Worm (Caenorhabditis elegans): ENCODE data around the gene R05H10.7.
A peak's percentile ranks its signal among the peaks of the same experiment; 100 is the strongest.

Gene R05H10.7

ce11 chrII:14811472-14811871 is 43.9 kb upstream of the R05H10.7 start:
- TF ChIP-seq lin-13 (GFP tag; optimal IDR thresholded peaks at IDR 0.05) (no peak), fkh-4 (tag; optimal IDR thresholded peaks at IDR 0.05; ENCODE audit: borderline replicate concordance) (no peak), Y116A8C.19 (tag; optimal IDR thresholded peaks at IDR 0.05; ENCODE audit: borderline replicate concordance) (no peak), fos-1 (tag; optimal IDR thresholded peaks at IDR 0.05) (no peak), lin-14 (GFP tag; optimal IDR thresholded peaks at IDR 0.05) (peak; percentile 44), aha-1 (tag; optimal IDR thresholded peaks at IDR 0.05) (no peak), mdl-1 (tag; optimal IDR thresholded peaks at IDR 0.05) (no peak), irx-1 (tag; optimal IDR thresholded peaks at IDR 0.05) (no peak), pqm-1 (tag; optimal IDR thresholded peaks at IDR 0.05) (no peak), isw-1 (GFP tag; IDR thresholded peaks at IDR 0.05) (no peak), nhr-237 (tag; optimal IDR thresholded peaks at IDR 0.05) (no peak), F16B12.6 (tag; optimal IDR thresholded peaks at IDR 0.05) (no peak), nhr-12 (tag; optimal IDR thresholded peaks at IDR 0.05) (no peak), lin-35 (GFP tag; optimal IDR thresholded peaks at IDR 0.05) (peak in 1 of 2 experiments; percentile 27), nhr-76 (tag; optimal IDR thresholded peaks at IDR 0.05) (no peak), nhr-28 (tag; optimal IDR thresholded peaks at IDR 0.05) (no peak), tlp-1 (tag; optimal IDR thresholded peaks at IDR 0.05) (no peak), hlh-4 (tag; optimal IDR thresholded peaks at IDR 0.05) (no peak), jun-1 (tag; optimal IDR thresholded peaks at IDR 0.05) (peak; percentile 23), elt-2 (tag; optimal IDR thresholded peaks at IDR 0.05) (peak; percentile 7), sup-37 (GFP tag; optimal IDR thresholded peaks at IDR 0.05) (no peak), sox-4 (tag; optimal IDR thresholded peaks at IDR 0.05) (no peak), ets-5 (GFP tag; IDR thresholded peaks at IDR 0.05) (no peak), lin-39 (tag; optimal IDR thresholded peaks at IDR 0.05) (no peak)

ce11 chrII:14812231-14812630 is 43.1 kb upstream of the R05H10.7 start, which contains the start of gene osta-3:
Gene osta-3 (plus strand): TSS chrII:14812531.
- TF ChIP-seq lin-14 (GFP tag; optimal IDR thresholded peaks at IDR 0.05), result peak; percentile 11
- TF ChIP-seq hpl-2 (GFP tag; optimal IDR thresholded peaks at IDR 0.05), result no peak
- no peak for TF ChIP-seq efl-1 (optimal IDR thresholded peaks at IDR 0.05)
- peak in 1 of 2 experiments; percentile 21 for TF ChIP-seq efl-1 (GFP tag; optimal IDR thresholded peaks at IDR 0.05 in 1 of 2)
- TF ChIP-seq nhr-77 (tag; optimal IDR thresholded peaks at IDR 0.05), result peak; percentile 3

DNA sequence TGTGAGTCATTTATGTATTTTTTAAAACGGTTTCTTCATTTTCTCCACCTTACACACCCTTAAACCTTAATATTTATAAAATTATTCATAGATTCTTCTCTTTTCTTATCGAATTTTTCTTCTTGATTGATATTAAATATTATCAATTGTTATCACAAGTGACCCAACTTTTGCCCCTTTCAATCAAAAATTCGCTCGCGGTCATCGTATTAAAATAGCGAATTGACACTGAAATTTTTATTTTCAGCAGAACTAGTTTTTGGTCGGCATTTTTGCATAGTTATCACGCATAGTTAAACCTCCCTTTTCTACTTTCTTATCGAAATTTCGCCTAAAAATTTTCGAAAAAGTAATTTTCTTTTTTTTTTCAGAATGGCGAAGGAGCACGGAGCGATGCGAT is 42.7 kb upstream of the R05H10.7 start:
- TF ChIP-seq nhr-84 (tag; optimal IDR thresholded peaks at IDR 0.05) (no peak), nhr-237 (tag; optimal IDR thresholded peaks at IDR 0.05) (no peak), lin-13 (GFP tag; optimal IDR thresholded peaks at IDR 0.05) (no peak), unc-130 (tag; optimal IDR thresholded peaks at IDR 0.05) (no peak), nhr-19 (GFP tag; conservative IDR thresholded peaks at IDR 0.05) (no peak), sup-37 (GFP tag; optimal IDR thresholded peaks at IDR 0.05) (no peak), lir-3 (tag; optimal IDR thresholded peaks at IDR 0.05; ENCODE audit: poor library complexity) (no peak), nhr-11 (tag; optimal IDR thresholded peaks at IDR 0.05) (no peak), hlh-4 (tag; optimal IDR thresholded peaks at IDR 0.05) (no peak), nhr-20 (tag; optimal IDR thresholded peaks at IDR 0.05) (peak; percentile 19), mdl-1 (tag; optimal IDR thresholded peaks at IDR 0.05) (no peak), mef-2 (tag; optimal IDR thresholded peaks at IDR 0.05) (no peak), ceh-82 (tag; optimal IDR thresholded peaks at IDR 0.05) (no peak), lin-15B (tag; optimal IDR thresholded peaks at IDR 0.05) (no peak), aha-1 (tag; optimal IDR thresholded peaks at IDR 0.05) (no peak), pag-3 (tag; optimal IDR thresholded peaks at IDR 0.05; ENCODE audit: borderline replicate concordance, insufficient read depth) (no peak), fos-1 (tag; optimal IDR thresholded peaks at IDR 0.05) (no peak), nhr-85 (tag) (no peak), nhr-77 (tag; optimal IDR thresholded peaks at IDR 0.05) (no peak), snu-23 (GFP tag; optimal IDR thresholded peaks at IDR 0.05) (no peak), isw-1 (GFP tag; IDR thresholded peaks at IDR 0.05) (no peak), vab-15 (tag; optimal IDR thresholded peaks at IDR 0.05) (no peak), nhr-47 (tag; optimal IDR thresholded peaks at IDR 0.05) (no peak), efl-3 (GFP tag; optimal IDR thresholded peaks at IDR 0.05) (no peak), ceh-88 (GFP tag; IDR thresholded peaks at IDR 0.05) (no peak), nhr-71 (tag; optimal IDR thresholded peaks at IDR 0.05) (no peak), pax-3 (tag; optimal IDR thresholded peaks at IDR 0.05) (no peak), lin-35 (GFP tag; optimal IDR thresholded peaks at IDR 0.05) (peak in 1 of 2 experiments; percentile 3), zag-1 (tag; optimal IDR thresholded peaks at IDR 0.05) (no peak), swsn-7 (tag; optimal IDR thresholded peaks at IDR 0.05) (no peak), skn-1 (tag; optimal IDR thresholded peaks at IDR 0.05) (no peak), elt-2 (tag; optimal IDR thresholded peaks at IDR 0.05) (peak; percentile 84), pqm-1 (tag; optimal IDR thresholded peaks at IDR 0.05) (peak; percentile 26), tlp-1 (tag; optimal IDR thresholded peaks at IDR 0.05) (no peak)

Data from whole organism, L1 larva.